Fruit fly (Drosophila melanogaster) whole organism, embryonic: ENCODE results near the gene CG12594.
A peak's percentile ranks its signal among the peaks of the same experiment; 100 is the strongest.

ENCODE experiments used
- Antp ChIP-seq: fragments of 200-800 bp; sonication (Bioruptor generic); optimal IDR thresholded peaks from 3 replicates; lab custom pipeline; 2016; ENCODE audit warnings: missing biosample characterization, missing genetic modification characterization
- CG10274 ChIP-seq: fragments of 200-800 bp; sonication (Bioruptor generic); optimal IDR thresholded peaks from 3 replicates; lab custom pipeline; 2017; ENCODE audit warnings: missing biosample characterization, mild to moderate bottlenecking, missing genetic modification characterization
- CG12071 ChIP-seq: fragments of 200-800 bp; sonication (Bioruptor generic); optimal IDR thresholded peaks from 3 replicates; lab custom pipeline; 2018; ENCODE audit warnings: missing biosample characterization, mild to moderate bottlenecking, missing genetic modification characterization
- CG12744 ChIP-seq: fragments of 200-800 bp; sonication (Bioruptor generic); optimal IDR thresholded peaks from 2 replicates; lab custom pipeline; 2016; ENCODE audit warnings: missing biosample characterization, missing genetic modification characterization
- CG13424 ChIP-seq: fragments of 200-800 bp; sonication (Bioruptor generic); optimal IDR thresholded peaks from 2 replicates; lab custom pipeline; 2019; ENCODE audit warnings: missing biosample characterization, mild to moderate bottlenecking, missing genetic modification characterization, moderate library complexity
- CG14667 ChIP-seq: fragments of 200-800 bp; sonication (Bioruptor generic); IDR thresholded peaks from 2 replicates; pipeline ENCODE4 v1.3.6; 2022; ENCODE audit warnings: missing biosample characterization, missing genetic modification characterization
- CG14860 ChIP-seq: fragments of 200-800 bp; sonication (Bioruptor generic); IDR thresholded peaks from 3 replicates; pipeline ENCODE4 v1.3.6; 2022; ENCODE audit warnings: missing biosample characterization, missing genetic modification characterization; ENCODE audit not compliant: partially characterized antibody
- CG16815 ChIP-seq: fragments of 200-800 bp; sonication (Bioruptor generic); optimal IDR thresholded peaks from 3 replicates; lab custom pipeline; 2017; ENCODE audit warnings: missing biosample characterization, mild to moderate bottlenecking, missing genetic modification characterization
- CG1792 ChIP-seq: fragments of 200-800 bp; sonication (Bioruptor generic); optimal IDR thresholded peaks from 2 replicates; lab custom pipeline; 2016; ENCODE audit warnings: missing biosample characterization, missing genetic modification characterization
- CG18011 ChIP-seq: fragments of 200-800 bp; sonication (Bioruptor generic); optimal IDR thresholded peaks from 2 replicates; lab custom pipeline; 2017; ENCODE audit warnings: missing biosample characterization, missing genetic modification characterization, mild to moderate bottlenecking, moderate library complexity, missing genotype
- CG2889 ChIP-seq: fragments of 200-800 bp; sonication (Bioruptor generic); IDR thresholded peaks from 3 replicates; pipeline ENCODE4 v1.3.6; 2022; ENCODE audit warnings: missing biosample characterization, missing genetic modification characterization
- CG3065 ChIP-seq: fragments of 200-800 bp; sonication (Bioruptor generic); optimal IDR thresholded peaks from 2 replicates; lab custom pipeline; 2016; ENCODE audit warnings: missing biosample characterization, missing genetic modification characterization
- CG32767 ChIP-seq: fragments of 200-800 bp; sonication (Bioruptor generic); IDR thresholded peaks from 2 replicates; pipeline ENCODE4 v1.3.6; 2022; ENCODE audit warnings: missing biosample characterization, missing genetic modification characterization
- CG32772 ChIP-seq: fragments of 200-800 bp; sonication (Bioruptor generic); IDR thresholded peaks from 2 replicates; pipeline ENCODE4 v1.3.6; 2022; ENCODE audit warnings: missing biosample characterization, missing genetic modification characterization
- CG3407 ChIP-seq: fragments of 200-800 bp; sonication (Bioruptor generic); optimal IDR thresholded peaks from 2 replicates; lab custom pipeline; 2018; ENCODE audit warnings: missing biosample characterization, mild to moderate bottlenecking, missing genetic modification characterization
- CG3995 ChIP-seq: fragments of 200-800 bp; sonication (Bioruptor generic); optimal IDR thresholded peaks from 3 replicates; lab custom pipeline; 2016; ENCODE audit warnings: missing biosample characterization, missing genetic modification characterization
- CG6175 ChIP-seq: fragments of 200-800 bp; sonication (Bioruptor generic); IDR thresholded peaks from 3 replicates; pipeline ENCODE4 v1.3.6; 2022; ENCODE audit warnings: missing biosample characterization, missing genetic modification characterization
- CG6254 ChIP-seq: fragments of 200-800 bp; sonication (Bioruptor generic); optimal IDR thresholded peaks from 3 replicates; lab custom pipeline; 2017; ENCODE audit warnings: mild to moderate bottlenecking, missing biosample characterization, missing genetic modification reagents, missing genetic modification characterization
- CG7963 ChIP-seq: fragments of 200-800 bp; sonication (Bioruptor generic); IDR thresholded peaks from 3 replicates; pipeline ENCODE4 v1.3.6; 2022; ENCODE audit warnings: missing biosample characterization, missing genetic modification characterization; ENCODE audit not compliant: partially characterized antibody
- CG7987 ChIP-seq: fragments of 200-800 bp; sonication (Bioruptor generic); optimal IDR thresholded peaks from 2 replicates; lab custom pipeline; 2018; ENCODE audit warnings: missing biosample characterization, mild to moderate bottlenecking, missing genetic modification characterization, moderate library complexity
- CG8924 ChIP-seq: fragments of 200-800 bp; optimal IDR thresholded peaks from 3 replicates; lab custom pipeline; 2019; ENCODE audit warnings: missing biosample characterization, mild to moderate bottlenecking, missing genetic modification characterization, moderate library complexity
- CoRest ChIP-seq: fragments of 200-800 bp; sonication (Bioruptor generic); optimal IDR thresholded peaks from 3 replicates; lab custom pipeline; 2018; ENCODE audit warnings: missing biosample characterization, mild to moderate bottlenecking, missing genetic modification characterization, moderate library complexity
- Dad ChIP-seq: fragments of 200-800 bp; sonication (Bioruptor generic); optimal IDR thresholded peaks from 3 replicates; lab custom pipeline; 2016; ENCODE audit warnings: missing biosample characterization, missing genetic modification characterization
- Deaf1 ChIP-seq: fragments of 200-800 bp; optimal IDR thresholded peaks from 3 replicates; lab custom pipeline; 2019; ENCODE audit warnings: missing biosample characterization, mild to moderate bottlenecking, missing genetic modification characterization, moderate library complexity
- Dip3 ChIP-seq: fragments of 200-800 bp; sonication (Bioruptor generic); optimal IDR thresholded peaks from 3 replicates; lab custom pipeline; 2016; ENCODE audit warnings: missing biosample characterization, missing genetic modification characterization
- ERR ChIP-seq: fragments of 200-800 bp; sonication (Bioruptor generic); optimal IDR thresholded peaks from 2 replicates; lab custom pipeline; 2016; ENCODE audit warnings: missing biosample characterization, missing genetic modification characterization
- H2.0 ChIP-seq: fragments of 200-800 bp; sonication (Bioruptor generic); IDR thresholded peaks from 2 replicates; pipeline ENCODE4 v1.3.6; 2022; ENCODE audit warnings: missing biosample characterization, missing genetic modification characterization
- NFAT ChIP-seq: fragments of 200-800 bp; sonication (Bioruptor generic); IDR thresholded peaks from 2 replicates; pipeline ENCODE4 v1.3.6; 2022; ENCODE audit warnings: missing biosample characterization, missing genetic modification characterization
- PHDP ChIP-seq: fragments of 200-800 bp; sonication (Bioruptor generic); optimal IDR thresholded peaks from 3 replicates; lab custom pipeline; 2018; ENCODE audit warnings: missing biosample characterization, mild to moderate bottlenecking, missing genetic modification characterization, moderate library complexity
- Sox102F ChIP-seq: fragments of 200-800 bp; sonication (Bioruptor generic); optimal IDR thresholded peaks from 2 replicates; lab custom pipeline; 2018; ENCODE audit warnings: missing biosample characterization, mild to moderate bottlenecking, missing genetic modification characterization, moderate library complexity
- br ChIP-seq: fragments of >200 bp; optimal IDR thresholded peaks from 2 replicates; lab custom pipeline; 2017
- cas ChIP-seq: fragments of 200-800 bp; sonication (Bioruptor generic); IDR thresholded peaks from 2 replicates; pipeline ENCODE4 v1.3.6; 2022; ENCODE audit warnings: missing biosample characterization, missing genetic modification characterization
- cato ChIP-seq: fragments of 200-800 bp; sonication (Bioruptor generic); optimal IDR thresholded peaks from 2 replicates; lab custom pipeline; 2016; ENCODE audit warnings: missing biosample characterization, missing genetic modification characterization, borderline replicate concordance
- dmrt11E ChIP-seq: fragments of 200-800 bp; sonication (Bioruptor generic); optimal IDR thresholded peaks from 3 replicates; lab custom pipeline; 2018; ENCODE audit warnings: missing biosample characterization, mild to moderate bottlenecking, missing genetic modification characterization, moderate library complexity
- emc ChIP-seq: fragments of 200-800 bp; sonication (Bioruptor generic); optimal IDR thresholded peaks from 2 replicates; lab custom pipeline; 2016; ENCODE audit warnings: missing biosample characterization, missing genetic modification characterization
- eve ChIP-seq, 2 experiments: fragments of >200 bp; optimal IDR thresholded peaks; 2 replicates each; lab custom pipeline; 2017; ENCODE audit warnings: missing biosample characterization in 2 of 2, missing genetic modification characterization in 2 of 2
- fd64A ChIP-seq: fragments of 200-800 bp; sonication (Bioruptor generic); optimal IDR thresholded peaks from 3 replicates; lab custom pipeline; 2018; ENCODE audit warnings: missing biosample characterization, mild to moderate bottlenecking, missing genetic modification characterization
- gfzf ChIP-seq: fragments of 200-800 bp; sonication (Bioruptor generic); optimal IDR thresholded peaks from 2 replicates; lab custom pipeline; 2016; ENCODE audit warnings: missing biosample characterization, mild to moderate bottlenecking, missing genetic modification characterization, moderate library complexity
- hkb ChIP-seq, 2 experiments: fragments of 200-800 bp in 1 of 2; fragments of >200 bp in 1 of 2; sonication (Bioruptor generic) in 1 of 2; IDR thresholded peaks in 1 of 2; optimal IDR thresholded peaks in 1 of 2; 2 replicates each; pipeline versions ENCODE4 v1.3.6 to Lab custom; 2017 to 2022; ENCODE audit warnings: missing biosample characterization in 1 of 2, missing genetic modification characterization in 1 of 2
- lola ChIP-seq, 3 experiments: fragments of >200 bp in 2 of 3; fragments of 200-800 bp in 1 of 3; sonication (Bioruptor generic) in 1 of 3; optimal IDR thresholded peaks; 2 replicates each; lab custom pipeline; 2017 to 2019; ENCODE audit warnings: missing biosample characterization in 3 of 3, missing genetic modification characterization in 3 of 3, mild to moderate bottlenecking in 1 of 3, moderate library complexity in 1 of 3
- mld ChIP-seq: fragments of 200-800 bp; sonication (Bioruptor generic); IDR thresholded peaks from 3 replicates; pipeline ENCODE4 v1.3.6; 2022; ENCODE audit warnings: missing biosample characterization, missing genetic modification characterization; ENCODE audit not compliant: partially characterized antibody
- nau ChIP-seq: fragments of 200-800 bp; sonication (Bioruptor generic); optimal IDR thresholded peaks from 3 replicates; lab custom pipeline; 2017; ENCODE audit warnings: missing biosample characterization, mild to moderate bottlenecking, missing genetic modification characterization, missing genetic modification reagents
- repo ChIP-seq: fragments of 200-800 bp; sonication (Bioruptor generic); optimal IDR thresholded peaks from 2 replicates; lab custom pipeline; 2016; ENCODE audit warnings: missing biosample characterization, missing genetic modification characterization
- rib ChIP-seq: fragments of 200-800 bp; sonication (Bioruptor generic); IDR thresholded peaks from 2 replicates; pipeline ENCODE4 v1.3.6; 2022; ENCODE audit warnings: missing biosample characterization, missing genetic modification characterization
- sc ChIP-seq, 3 experiments: fragments of >200 bp in 2 of 3; fragments of 200-800 bp in 1 of 3; sonication (Bioruptor generic) in 1 of 3; optimal IDR thresholded peaks; 2 replicates in 2 of 3; 3 replicates in 1 of 3; lab custom pipeline; 2017; ENCODE audit warnings: mild to moderate bottlenecking in 1 of 3, missing biosample characterization in 1 of 3, missing genetic modification characterization in 1 of 3, missing genetic modification reagents in 1 of 3
- toy ChIP-seq: fragments of 200-800 bp; sonication (Bioruptor generic); IDR thresholded peaks from 2 replicates; pipeline ENCODE4 v1.3.6; 2022; ENCODE audit warnings: missing biosample characterization, missing genetic modification characterization
- trh ChIP-seq: fragments of 200-800 bp; sonication (Bioruptor generic); optimal IDR thresholded peaks from 2 replicates; lab custom pipeline; 2016; ENCODE audit warnings: missing biosample characterization, missing genetic modification characterization
- tx ChIP-seq: fragments of 200-800 bp; sonication (Bioruptor generic); optimal IDR thresholded peaks from 2 replicates; lab custom pipeline; 2016; ENCODE audit warnings: missing biosample characterization, missing genetic modification characterization
- unpg ChIP-seq: fragments of 200-800 bp; sonication (Bioruptor generic); optimal IDR thresholded peaks from 3 replicates; lab custom pipeline; 2018; ENCODE audit warnings: missing biosample characterization, mild to moderate bottlenecking, missing genetic modification characterization, moderate library complexity
- vvl ChIP-seq: fragments of 200-800 bp; sonication (Bioruptor generic); IDR thresholded peaks from 2 replicates; pipeline ENCODE4 v1.3.6; 2022; ENCODE audit warnings: missing biosample characterization, missing genetic modification characterization
- zf30C ChIP-seq: fragments of 200-800 bp; sonication (Bioruptor generic); optimal IDR thresholded peaks from 3 replicates; lab custom pipeline; 2018; ENCODE audit warnings: missing biosample characterization, mild to moderate bottlenecking, missing genetic modification characterization

Gene CG12594

dm6 chr3R:11688055-11688454 is 33.5 kb upstream of the CG12594 start, which contains the start of gene CG6834 (continued):
- no peak for TF ChIP-seq Antp (GFP tag; lab: Kevin White, UChicago)
- TF ChIP-seq CG6254 (GFP tag; lab: Kevin White, UChicago) = no peak
- no peak for TF ChIP-seq CG32767
- no peak for TF ChIP-seq CG12744 (GFP tag; lab: Kevin White, UChicago)
- no peak for TF ChIP-seq tx
- TF ChIP-seq toy (GFP tag; lab: Robert Waterston, UW) = no peak
- peak; percentile 43 for TF ChIP-seq PHDP (tag; lab: Kevin White, UChicago)
- TF ChIP-seq CG8924 (tag; lab: Kevin White, UChicago) = no peak
- no peak for TF ChIP-seq CG3995
- TF ChIP-seq CG2889 = no peak
- TF ChIP-seq Sox102F (GFP tag; lab: Kevin White, UChicago) = no peak
- no peak for TF ChIP-seq Dip3 (GFP tag; lab: Kevin White, UChicago)
- no peak for TF ChIP-seq dmrt11E (tag; lab: Kevin White, UChicago)
- no peak for TF ChIP-seq zf30C (GFP tag; lab: Kevin White, UChicago)
- TF ChIP-seq CoRest (tag; lab: Kevin White, UChicago) = no peak
- TF ChIP-seq CG13424 = no peak
- TF ChIP-seq CG18011 (GFP tag; lab: Kevin White, UChicago) = no peak
- no peak for TF ChIP-seq rib (GFP tag; lab: Robert Waterston, UW)
- TF ChIP-seq vvl (GFP tag; lab: Robert Waterston, UW) = no peak
- TF ChIP-seq mld (GFP tag; lab: Robert Waterston, UW) = no peak
- no peak for TF ChIP-seq br (lab: Kevin White, UChicago)
- TF ChIP-seq CG32772 (GFP tag; lab: Robert Waterston, UW) = no peak
- no peak for TF ChIP-seq lola (GFP tag; optimal IDR thresholded peaks at IDR 0.05; lab: Kevin White, UChicago)
- TF ChIP-seq fd64A = no peak
- TF ChIP-seq nau (GFP tag; lab: Kevin White, UChicago) = no peak
- no peak for TF ChIP-seq CG14860 (GFP tag; lab: Robert Waterston, UW)
- TF ChIP-seq CG14667 (GFP tag; lab: Robert Waterston, UW) = no peak
- TF ChIP-seq CG16815 = no peak
- TF ChIP-seq unpg (GFP tag; lab: Kevin White, UChicago) = peak; percentile 20
- no peak for TF ChIP-seq CG10274 (GFP tag; lab: Kevin White, UChicago)
- no peak for TF ChIP-seq cas
- TF ChIP-seq Dad (GFP tag; lab: Kevin White, UChicago) = no peak
- TF ChIP-seq trh (GFP tag; lab: Kevin White, UChicago) = no peak
- no peak for TF ChIP-seq H2.0
- no peak for TF ChIP-seq CG7987 (GFP tag; lab: Kevin White, UChicago)
- TF ChIP-seq CG6175 = no peak
- TF ChIP-seq eve (GFP tag; optimal IDR thresholded peaks at IDR 0.05; lab: Kevin White, UChicago) = peak in 1 of 2 experiments; percentile 45
- no peak for TF ChIP-seq ERR (GFP tag; lab: Kevin White, UChicago)
- no peak for TF ChIP-seq NFAT (GFP tag; lab: Robert Waterston, UW)
- no peak for TF ChIP-seq repo (GFP tag; lab: Kevin White, UChicago)
- TF ChIP-seq CG7963 (GFP tag; lab: Robert Waterston, UW) = no peak
- TF ChIP-seq cato = no peak
- no peak for TF ChIP-seq sc (optimal IDR thresholded peaks at IDR 0.05; lab: Kevin White, UChicago)
- no peak for TF ChIP-seq sc (GFP tag; optimal IDR thresholded peaks at IDR 0.05; lab: Kevin White, UChicago)
- no peak for TF ChIP-seq gfzf (GFP tag; lab: Kevin White, UChicago)
- TF ChIP-seq Deaf1 = no peak
- no peak for TF ChIP-seq CG1792 (GFP tag; lab: Kevin White, UChicago)
- TF ChIP-seq emc (GFP tag; lab: Kevin White, UChicago) = no peak
- no peak for TF ChIP-seq CG3065
- no peak for TF ChIP-seq hkb (optimal IDR thresholded peaks at IDR 0.05; lab: Kevin White, UChicago)
- TF ChIP-seq hkb (GFP tag; IDR thresholded peaks at IDR 0.05; lab: Robert Waterston, UW) = no peak
- TF ChIP-seq CG12071 (GFP tag; lab: Kevin White, UChicago) = peak; percentile 12
- no peak for TF ChIP-seq CG3407 (GFP tag; lab: Kevin White, UChicago)
